Worm (Caenorhabditis elegans): ENCODE results near the gene lelo-3.

lelo-3 gene

DNA sequence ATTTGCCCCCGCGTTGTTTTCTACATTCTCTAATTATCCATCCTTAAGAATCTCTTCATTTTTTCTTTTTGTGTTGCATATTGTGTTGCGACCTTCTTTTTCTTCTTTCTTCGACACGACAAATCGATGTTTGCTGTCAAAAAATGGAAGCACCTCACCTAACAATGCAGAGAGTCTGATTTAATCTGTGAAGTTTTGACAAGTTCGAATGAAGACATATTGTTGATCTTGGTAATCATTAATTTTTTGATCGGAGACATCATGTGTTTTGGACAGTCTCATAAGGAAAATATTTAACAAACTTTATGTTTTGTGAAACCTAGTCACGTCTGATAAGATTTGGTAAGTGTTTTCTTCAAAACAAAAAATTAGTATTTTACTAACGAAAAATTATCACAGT is 6.7 kb upstream of the lelo-3 start:
- TF ChIP-seq unc-62 (GFP tag; optimal IDR thresholded peaks at IDR 0.05): no peak

DNA sequence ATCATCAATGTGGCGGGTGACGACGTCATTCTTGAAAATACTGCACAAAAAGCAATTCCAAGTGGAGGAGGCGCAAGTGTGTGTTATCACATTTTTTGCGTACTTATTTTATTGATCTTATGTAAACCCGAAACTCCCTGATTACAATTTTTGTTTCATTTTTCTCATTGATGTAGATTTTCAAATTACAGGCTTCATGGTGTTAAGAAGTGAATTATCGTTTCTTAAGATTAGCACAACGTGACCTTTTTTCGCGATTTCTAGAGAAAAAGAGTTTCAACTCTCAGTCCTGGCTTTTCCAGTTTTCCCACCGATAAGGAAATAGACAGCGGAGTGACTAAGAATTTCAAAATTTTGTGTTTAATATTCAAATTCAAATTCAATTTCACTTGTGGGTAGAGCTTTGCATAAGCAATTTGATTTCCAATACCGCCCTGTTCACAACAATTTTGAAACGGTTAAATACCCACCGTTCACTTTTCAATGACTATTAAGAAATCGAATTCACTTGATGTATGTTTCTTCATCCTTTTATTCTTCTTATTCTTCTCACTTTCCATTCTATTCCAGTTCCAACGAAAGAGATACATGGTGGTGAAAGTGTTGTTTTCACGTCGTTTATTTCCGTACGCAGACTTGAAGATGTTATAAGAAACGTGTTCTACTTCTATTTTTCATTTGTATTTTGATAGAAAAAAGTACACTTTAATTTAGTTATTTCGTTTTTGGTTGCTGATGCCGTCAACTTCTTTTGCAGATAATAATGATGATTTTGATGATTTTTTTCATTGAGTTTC is 4.6 kb upstream of the lelo-3 start:
- TF ChIP-seq unc-62 (GFP tag; optimal IDR thresholded peaks at IDR 0.05): no peak

DNA sequence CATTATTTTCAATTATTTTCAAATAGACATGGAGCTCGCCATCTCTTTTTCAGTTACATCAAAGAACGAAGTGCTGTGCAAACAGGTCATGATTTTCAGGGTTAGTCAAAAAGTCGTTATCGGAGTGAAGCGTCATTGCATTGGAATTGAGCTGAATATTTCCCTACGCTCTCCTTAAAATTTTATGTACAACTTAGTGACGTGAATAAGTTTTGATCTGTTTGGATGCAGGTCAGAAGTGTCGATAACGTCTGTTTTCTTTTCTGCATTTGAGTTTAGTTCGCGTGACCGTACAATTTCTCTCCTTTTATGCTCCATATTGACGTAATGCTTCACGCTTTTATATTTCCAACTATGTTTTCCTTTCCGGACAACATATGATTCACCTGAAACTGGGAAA is 2.6 kb upstream of the lelo-3 start:
- TF ChIP-seq unc-62 (GFP tag; optimal IDR thresholded peaks at IDR 0.05): no peak

ce11 chrX:6020782-6021181 is 1.6 kb downstream of the lelo-3 start:
- no peak for TF ChIP-seq unc-62 (GFP tag; optimal IDR thresholded peaks at IDR 0.05)

DNA sequence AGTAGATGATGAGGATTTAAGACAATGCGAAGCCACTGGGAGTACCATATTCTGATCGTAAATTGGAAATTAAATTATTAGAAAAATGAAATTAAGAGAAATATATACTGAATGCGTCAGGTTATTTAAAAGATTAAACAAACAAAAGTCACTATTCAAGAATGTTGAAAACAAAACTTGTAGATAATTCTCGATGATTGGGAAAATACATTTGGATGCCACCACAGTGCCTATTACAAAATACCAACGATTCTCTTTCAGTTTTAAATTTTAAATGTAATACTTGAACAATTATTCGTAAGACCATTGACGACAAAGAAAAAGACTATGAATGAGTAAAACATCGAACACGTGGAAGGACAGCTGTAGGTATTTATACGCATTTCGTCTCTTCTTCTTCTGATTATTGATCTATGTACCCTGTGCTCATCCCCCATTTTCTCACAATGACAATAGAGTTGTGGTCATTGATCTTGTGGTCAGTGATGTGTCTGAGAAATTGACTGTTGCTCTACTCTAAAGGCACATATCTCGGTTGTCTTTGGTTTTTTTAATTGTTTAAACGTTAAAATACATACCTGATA is 2.4 kb downstream of the lelo-3 start, which contains the start of gene C09B8.4:
C09B8.4 (minus strand) TSS at position 51 of the 584 bp plus-strand sequence.
- no peak for TF ChIP-seq unc-62 (GFP tag; optimal IDR thresholded peaks at IDR 0.05)

- no peak for TF ChIP-seq unc-62 (GFP tag; optimal IDR thresholded peaks at IDR 0.05)
Measured at ce11 chrX:6015096-6015495, 7.3 kb downstream of the lelo-3 start, which contains the start of gene C09B8.8. C09B8.8 (plus strand) TSS chrX:6015492.

DNA sequence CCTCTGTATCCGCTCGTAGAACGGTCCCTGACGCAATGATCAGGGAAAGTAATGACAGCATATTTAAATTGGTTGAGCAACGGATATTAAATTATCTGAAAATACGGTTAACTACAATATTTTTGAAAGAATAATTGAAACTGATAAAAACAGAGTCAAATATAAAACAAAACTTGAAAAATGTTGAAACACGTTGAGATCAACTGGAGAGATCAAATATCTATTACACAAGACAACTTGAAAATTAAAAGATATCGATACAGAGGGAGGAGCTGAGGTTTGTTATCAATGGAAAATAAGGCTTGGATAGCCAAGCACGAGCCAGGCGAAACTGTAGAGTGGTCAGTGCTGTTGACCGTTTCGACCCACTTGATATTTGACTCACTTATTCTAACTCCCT is 11.8 kb downstream of the lelo-3 start, which contains the start of gene C09B8.3:
C09B8.3 (minus strand) TSS at position 101 of the 400 bp plus-strand sequence.
- no peak for TF ChIP-seq unc-62 (GFP tag; optimal IDR thresholded peaks at IDR 0.05)

- no peak for TF ChIP-seq unc-62 (GFP tag; optimal IDR thresholded peaks at IDR 0.05)
Measured at ce11 chrX:6004315-6004714, 18.1 kb downstream of the lelo-3 start.

DNA sequence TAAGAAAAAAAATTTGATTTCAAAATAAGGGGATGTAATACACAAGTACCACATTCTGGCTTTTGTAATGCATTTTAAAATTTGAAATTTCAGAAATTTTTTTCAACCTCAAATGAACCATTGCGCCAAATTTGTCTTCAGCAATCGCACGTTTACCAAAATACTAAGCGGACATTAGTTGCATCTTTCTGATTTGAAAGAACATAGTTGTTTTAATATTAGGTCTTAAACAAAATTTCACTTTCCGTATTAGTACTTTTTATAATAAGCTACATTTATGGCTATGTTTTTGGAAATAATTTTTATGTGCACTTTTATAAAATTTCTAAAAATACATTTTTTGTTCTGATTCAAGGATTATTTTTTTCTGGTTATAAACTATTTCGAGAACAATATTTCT is 18.5 kb downstream of the lelo-3 start, which contains the start of gene sups-1:
sups-1 (plus strand) TSS at position 301 of the 400 bp plus-strand sequence.
- no peak for TF ChIP-seq unc-62 (GFP tag; optimal IDR thresholded peaks at IDR 0.05)

- TF ChIP-seq unc-62 (GFP tag; optimal IDR thresholded peaks at IDR 0.05): no peak
Measured at ce11 chrX:6002479-6002878, 19.9 kb downstream of the lelo-3 start.

- no peak for TF ChIP-seq unc-62 (GFP tag; optimal IDR thresholded peaks at IDR 0.05)
Measured at ce11 chrX:6001432-6001831, 20.9 kb downstream of the lelo-3 start, which contains the start of gene F22F4.4. F22F4.4 (minus strand) TSS chrX:6001532.

ce11 chrX:5999103-5999554 is 23.2 kb downstream of the lelo-3 start, which contains the start of gene F22F4.9:
F22F4.9 (minus strand) TSS chrX:5999504.
- no peak for TF ChIP-seq unc-62 (GFP tag; optimal IDR thresholded peaks at IDR 0.05)

DNA sequence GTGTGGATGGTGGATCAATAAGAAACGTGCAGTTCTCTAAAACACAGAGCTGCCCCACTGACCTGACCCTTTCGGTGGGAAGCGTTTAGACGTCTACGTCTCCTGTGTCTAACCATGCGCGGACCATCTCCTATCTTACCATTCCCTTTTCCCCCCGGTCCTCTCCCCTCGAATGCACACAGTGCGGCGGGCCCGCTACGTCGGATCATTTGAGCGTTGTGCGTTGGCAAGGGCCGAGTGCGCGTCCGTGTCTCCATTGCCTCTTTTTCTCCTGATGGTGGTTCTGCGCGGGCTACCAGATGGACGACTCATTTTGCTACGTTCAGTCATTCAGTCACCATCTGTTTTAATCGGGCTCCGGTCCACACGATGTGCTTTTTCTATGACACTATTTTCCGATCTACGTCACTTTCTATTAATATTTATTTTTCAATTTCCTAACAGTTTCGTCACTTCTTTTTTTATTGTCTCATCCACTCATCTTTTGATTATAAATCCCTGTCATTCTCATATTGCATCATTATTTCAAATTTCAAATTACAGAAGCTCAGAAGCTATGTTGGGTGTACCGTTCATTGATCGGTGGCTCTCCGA is 26.7 kb downstream of the lelo-3 start, which contains the start of gene inx-3:
inx-3 (plus strand) TSS at position 544 of the 594 bp plus-strand sequence.
- no peak for TF ChIP-seq unc-62 (GFP tag; optimal IDR thresholded peaks at IDR 0.05)

- TF ChIP-seq unc-62 (GFP tag; optimal IDR thresholded peaks at IDR 0.05): no peak
Measured at ce11 chrX:5994004-5994403, 28.4 kb downstream of the lelo-3 start.

- TF ChIP-seq unc-62 (GFP tag; optimal IDR thresholded peaks at IDR 0.05): no peak
Measured at ce11 chrX:5992770-5993169, 29.6 kb downstream of the lelo-3 start, which contains the start of gene F22F4.5. F22F4.5 (minus strand) TSS chrX:5992870.

DNA sequence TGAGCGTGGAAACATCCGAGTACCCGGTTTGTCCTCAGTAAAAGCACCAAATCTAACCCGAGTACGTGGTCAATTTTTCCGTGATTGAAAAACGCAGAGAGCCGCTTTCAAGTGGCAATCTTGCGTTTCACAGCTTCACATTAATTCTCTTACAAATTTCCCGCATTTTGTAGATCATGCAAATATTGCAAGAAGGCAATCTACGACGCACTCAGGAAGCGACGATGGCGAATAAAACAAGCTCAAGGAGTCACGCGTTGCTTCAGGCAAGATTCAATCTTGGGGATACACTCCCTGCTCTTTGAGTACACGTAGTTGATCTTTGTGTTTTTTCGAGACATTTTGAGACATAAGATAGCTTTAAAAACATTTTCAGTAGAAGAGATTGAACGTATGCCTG is 34.5 kb downstream of the lelo-3 start:
- TF ChIP-seq unc-62 (GFP tag; optimal IDR thresholded peaks at IDR 0.05): no peak

Measured in whole organism, dauer.